Worm (Caenorhabditis elegans) whole organism, L1 larva: ENCODE results near the gene nhr-211.

ENCODE experiments used
- C16A3.4 ChIP-seq: fragments of 150-350 bp; optimal IDR thresholded peaks from 2 replicates; lab custom pipeline; 2014; ENCODE audit warnings: missing biosample characterization, missing genetic modification characterization
- aha-1 ChIP-seq: fragments of 150-350 bp; optimal IDR thresholded peaks from 2 replicates; lab custom pipeline; 2014; ENCODE audit warnings: missing biosample characterization, missing genetic modification characterization
- alr-1 ChIP-seq: fragments of 200-800 bp; sonication (Bioruptor generic); optimal IDR thresholded peaks from 2 replicates; lab custom pipeline; 2018; ENCODE audit warnings: borderline replicate concordance, mild to moderate bottlenecking, missing genetic modification characterization, missing compliant biosample characterization
- aly-2 ChIP-seq: fragments of 150-350 bp; optimal IDR thresholded peaks from 2 replicates; lab custom pipeline; 2014; ENCODE audit warnings: missing biosample characterization, missing genetic modification characterization
- ceh-90 ChIP-seq: sonication (generic microtip); optimal IDR thresholded peaks from 2 replicates; lab custom pipeline; 2016; ENCODE audit warnings: missing genetic modification characterization, missing compliant biosample characterization
- efl-1 ChIP-seq, 4 experiments: fragments of 150-350 bp; optimal IDR thresholded peaks in 3 of 4; peaks in 1 of 4; 1 replicate in 1 of 4; 2 replicates in 3 of 4; lab custom pipeline; 2014; ENCODE audit warnings: missing biosample characterization in 2 of 4, missing genetic modification characterization in 2 of 4, missing genetic modification reagents in 2 of 4
- egl-13 ChIP-seq: sonication (generic microtip); optimal IDR thresholded peaks from 2 replicates; lab custom pipeline; 2016; ENCODE audit warnings: missing genotype, missing genetic modification reagents, missing genetic modification characterization, missing compliant biosample characterization
- elt-3 ChIP-seq, 6 experiments: fragments of 150-350 bp in 1 of 6; sonication (generic microtip); optimal IDR thresholded peaks; 2 replicates each; lab custom pipeline; 2017 to 2018; ENCODE audit warnings: missing biosample characterization in 6 of 6, missing genetic modification characterization in 6 of 6, inconsistent platforms in 1 of 6
- ets-5 ChIP-seq: fragments of 200-800 bp; sonication (Bioruptor generic); IDR thresholded peaks from 2 replicates; pipeline ENCODE4 v1.3.6; 2022; ENCODE audit warnings: missing genetic modification characterization, missing compliant biosample characterization
- grh-1 ChIP-seq: fragments of 200-800 bp; sonication (Bioruptor generic); IDR thresholded peaks from 2 replicates; pipeline ENCODE4 v1.3.6; 2022; ENCODE audit warnings: missing genetic modification reagents, missing genetic modification characterization, missing compliant biosample characterization
- hpl-2 ChIP-seq: fragments of 150-350 bp; optimal IDR thresholded peaks from 2 replicates; lab custom pipeline; 2014; ENCODE audit warnings: missing biosample characterization, missing genetic modification reagents, missing genetic modification characterization
- irx-1 ChIP-seq: sonication (generic microtip); optimal IDR thresholded peaks from 2 replicates; lab custom pipeline; 2016; ENCODE audit warnings: missing genetic modification characterization, missing compliant biosample characterization
- jun-1 ChIP-seq: fragments of 150-350 bp; optimal IDR thresholded peaks from 2 replicates; lab custom pipeline; 2014; ENCODE audit warnings: missing biosample characterization, missing genetic modification reagents, missing genetic modification characterization
- lir-3 ChIP-seq: sonication (generic microtip); optimal IDR thresholded peaks from 2 replicates; lab custom pipeline; 2016; ENCODE audit warnings: mild to moderate bottlenecking, missing genetic modification characterization, moderate library complexity, missing compliant biosample characterization; ENCODE audit not compliant: poor library complexity
- lsy-2 ChIP-seq, 2 experiments: fragments of 150-350 bp; optimal IDR thresholded peaks; 2 replicates each; lab custom pipeline; 2014; ENCODE audit warnings: missing biosample characterization in 2 of 2, missing genetic modification characterization in 2 of 2
- nhr-11 ChIP-seq: fragments of 150-350 bp; optimal IDR thresholded peaks from 2 replicates; lab custom pipeline; 2014; ENCODE audit warnings: missing biosample characterization, missing genetic modification characterization
- nhr-20 ChIP-seq: sonication (generic microtip); optimal IDR thresholded peaks from 2 replicates; lab custom pipeline; 2016; ENCODE audit warnings: mild to moderate bottlenecking, missing genetic modification characterization, missing compliant biosample characterization
- nhr-237 ChIP-seq: fragments of 150-350 bp; optimal IDR thresholded peaks from 2 replicates; lab custom pipeline; 2014; ENCODE audit warnings: missing biosample characterization, missing genetic modification characterization
- nhr-71 ChIP-seq: sonication (generic microtip); optimal IDR thresholded peaks from 2 replicates; lab custom pipeline; 2016; ENCODE audit warnings: mild to moderate bottlenecking, missing genetic modification characterization, moderate library complexity, missing compliant biosample characterization
- nhr-77 ChIP-seq: fragments of 150-350 bp; optimal IDR thresholded peaks from 2 replicates; lab custom pipeline; 2014; ENCODE audit warnings: missing biosample characterization, missing genetic modification characterization
- nhr-85 ChIP-seq: sonication (generic microtip); peaks from one replicate; lab custom pipeline; 2016; ENCODE audit warnings: missing genetic modification characterization, inconsistent platforms, missing compliant biosample characterization
- pax-3 ChIP-seq: fragments of 200-800 bp; sonication (Bioruptor generic); optimal IDR thresholded peaks from 2 replicates; lab custom pipeline; 2018; ENCODE audit warnings: mild to moderate bottlenecking, missing genetic modification characterization, moderate library complexity, missing compliant biosample characterization
- pqm-1 ChIP-seq: sonication (generic microtip); optimal IDR thresholded peaks from 3 replicates; lab custom pipeline; 2017; ENCODE audit warnings: missing biosample characterization, missing genetic modification characterization
- skn-1 ChIP-seq: fragments of 150-350 bp; optimal IDR thresholded peaks from 2 replicates; lab custom pipeline; 2014; ENCODE audit warnings: missing biosample characterization, missing genetic modification characterization
- tbx-2 ChIP-seq: sonication (generic microtip); optimal IDR thresholded peaks from 2 replicates; lab custom pipeline; 2016; ENCODE audit warnings: missing genetic modification characterization, missing compliant biosample characterization
- tlp-1 ChIP-seq: fragments of 150-350 bp; optimal IDR thresholded peaks from 2 replicates; lab custom pipeline; 2014; ENCODE audit warnings: missing biosample characterization, missing genetic modification characterization
- unc-130 ChIP-seq: fragments of 150-350 bp; optimal IDR thresholded peaks from 2 replicates; lab custom pipeline; 2017; ENCODE audit warnings: missing biosample characterization, missing genetic modification characterization, inconsistent platforms
- unc-62 ChIP-seq: fragments of 150-350 bp; optimal IDR thresholded peaks from 2 replicates; lab custom pipeline; 2014; ENCODE audit warnings: missing biosample characterization, missing genetic modification reagents, missing genetic modification characterization

nhr-211 gene

DNA sequence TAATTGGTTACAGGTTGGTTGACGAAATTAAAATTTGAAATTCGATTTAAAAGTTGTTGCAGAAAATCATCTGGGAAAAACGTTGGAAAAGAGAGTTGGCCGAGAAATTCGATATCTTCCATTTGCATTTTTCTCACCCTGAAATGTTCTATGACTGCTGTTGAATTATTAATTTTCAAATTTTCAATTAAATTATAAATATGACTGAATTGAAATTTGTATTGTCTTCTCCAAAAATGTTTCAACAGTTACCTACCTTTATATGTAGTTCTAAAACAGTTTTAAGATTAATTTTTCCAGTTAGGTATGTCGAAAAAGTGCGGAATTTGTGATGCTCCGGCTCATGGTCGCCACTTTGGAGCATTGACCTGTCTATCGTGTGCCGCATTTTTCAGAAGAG, at the start of gene nhr-211:
TSS of gene nhr-211 (plus strand) at position 301 of the 400 bp plus-strand sequence.
- TF ChIP-seq egl-13 (tag; lab: Kevin White, UChicago) (no peak), aly-2 (tag; lab: Kevin White, UChicago) (no peak), aha-1 (tag; lab: Kevin White, UChicago) (no peak), nhr-237 (tag; lab: Kevin White, UChicago) (no peak), pax-3 (tag; lab: Kevin White, UChicago) (no peak), tlp-1 (no peak), nhr-11 (tag; lab: Kevin White, UChicago) (no peak), grh-1 (GFP tag; lab: Robert Waterston, UW) (no peak), ceh-90 (tag; lab: Kevin White, UChicago) (no peak), unc-62 (no peak)

DNA sequence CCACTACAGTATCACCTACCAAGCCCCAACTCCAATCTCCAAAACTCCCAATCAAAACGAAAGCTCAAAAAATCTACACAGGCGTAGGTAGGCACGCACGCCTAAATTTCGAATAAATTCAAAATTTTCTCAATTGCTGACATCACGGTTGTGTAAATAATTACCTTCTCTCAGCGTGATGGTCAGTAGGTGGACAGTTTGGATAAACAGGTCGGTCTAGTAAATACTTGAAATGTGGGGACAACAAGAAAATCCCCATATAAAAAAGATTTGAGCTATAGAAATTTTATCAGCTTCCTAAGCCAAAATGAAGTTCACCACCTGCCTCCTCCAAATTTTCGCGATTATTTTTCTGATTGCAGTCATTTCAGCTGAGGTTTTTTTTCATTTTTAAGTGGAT, 48.7 kb upstream of the nhr-211 start, which contains the start of gene B0554.1:
TSS of gene B0554.1 (plus strand) at position 301 of the 400 bp plus-strand sequence.
- TF ChIP-seq alr-1, result no peak
- no peak for TF ChIP-seq elt-3 (tag; optimal IDR thresholded peaks at IDR 0.05; lab: Kevin White, UChicago)
- TF ChIP-seq nhr-85, result no peak
- no peak for TF ChIP-seq ceh-90 (tag; lab: Kevin White, UChicago)
- no peak for TF ChIP-seq skn-1 (tag; lab: Kevin White, UChicago)
- TF ChIP-seq nhr-20 (tag; lab: Kevin White, UChicago), result no peak
- no peak for TF ChIP-seq ets-5 (GFP tag; lab: Robert Waterston, UW)
- TF ChIP-seq jun-1, result no peak
- TF ChIP-seq pqm-1 (tag; lab: Kevin White, UChicago), result no peak
- no peak for TF ChIP-seq nhr-77
- TF ChIP-seq irx-1 (tag; lab: Kevin White, UChicago), result no peak

- no peak for TF ChIP-seq nhr-71 (tag; lab: Kevin White, UChicago)
- no peak for TF ChIP-seq efl-1 (optimal IDR thresholded peaks at IDR 0.05; lab: Kevin White, UChicago)
- peak in 1 of 2 experiments; percentile 21 for TF ChIP-seq efl-1 (GFP tag; optimal IDR thresholded peaks at IDR 0.05 in 1 of 2; lab: Kevin White, UChicago)
Observed at ce11 chrV:439183-439749, 47.5 kb upstream of the nhr-211 start.

- no peak for TF ChIP-seq ceh-90 (tag; lab: Kevin White, UChicago)
Observed at ce11 chrV:440923-441322, 45.9 kb upstream of the nhr-211 start, which contains the start of gene B0554.7. Gene B0554.7, minus strand, starts transcription at chrV:441023.

- TF ChIP-seq hpl-2 (GFP tag; lab: Kevin White, UChicago) (no peak), lsy-2 (tag; optimal IDR thresholded peaks at IDR 0.05; lab: Kevin White, UChicago) (no peak)
Observed at ce11 chrV:443193-443592, 43.6 kb upstream of the nhr-211 start, which contains the start of gene srh-33. Gene srh-33, minus strand, starts transcription at chrV:443293.

ce11 chrV:446574-446973, 40.2 kb upstream of the nhr-211 start, which contains the start of gene srh-34:
Gene srh-34, minus strand, starts transcription at chrV:446674.
- TF ChIP-seq C16A3.4 (tag; lab: Kevin White, UChicago) (no peak), tbx-2 (tag; lab: Kevin White, UChicago) (no peak), lir-3 (no peak), grh-1 (GFP tag; lab: Robert Waterston, UW) (no peak), hpl-2 (GFP tag; lab: Kevin White, UChicago) (no peak), elt-3 (tag; optimal IDR thresholded peaks at IDR 0.05; lab: Kevin White, UChicago) (no peak)
- TF ChIP-seq, all 84 proteins: peak for 0

DNA sequence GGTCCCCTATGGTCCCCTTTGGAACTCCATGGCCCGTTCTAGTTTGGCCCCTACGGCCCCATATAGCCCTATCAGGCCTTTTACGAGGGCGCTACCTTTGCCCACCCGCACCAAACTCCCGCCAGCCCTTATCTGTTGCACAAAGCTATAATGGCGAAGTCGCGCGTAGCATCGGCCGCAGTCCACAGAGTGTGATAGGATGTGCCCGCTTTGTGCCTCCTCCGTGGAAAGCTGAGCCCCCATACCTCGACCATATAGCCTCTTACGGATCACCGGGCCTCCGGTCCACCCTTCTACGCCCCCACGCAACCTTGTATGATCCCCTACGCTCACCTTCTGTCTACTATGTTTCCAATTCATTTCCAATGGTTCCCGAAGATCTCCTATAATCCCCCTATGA, 39.8 kb upstream of the nhr-211 start:
- peak; percentile 8 for TF ChIP-seq nhr-85
- TF ChIP-seq alr-1, result no peak

DNA sequence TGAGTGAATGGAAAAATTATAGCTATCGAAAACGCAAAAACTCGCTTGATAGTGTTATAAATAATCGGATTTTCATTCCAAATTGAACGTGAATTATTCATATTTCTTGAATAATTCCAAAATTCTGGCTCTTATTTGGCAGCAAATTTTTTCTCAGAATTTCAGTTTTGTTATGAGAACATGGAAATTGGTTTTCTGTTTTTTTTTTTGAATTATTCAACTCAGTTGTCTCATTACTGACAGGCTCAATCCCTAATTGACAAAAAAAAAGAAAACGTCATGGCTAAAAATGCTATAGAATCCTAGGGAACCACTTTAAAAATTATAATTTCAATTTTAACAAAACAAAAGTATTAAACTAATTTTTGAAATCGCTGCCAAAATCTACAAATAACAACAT, 37.7 kb upstream of the nhr-211 start, which contains the start of gene srh-35:
TSS of gene srh-35 (minus strand) at position 101 of the 400 bp plus-strand sequence.
- TF ChIP-seq ceh-90 (tag; lab: Kevin White, UChicago), result no peak
- TF ChIP-seq nhr-85, result peak; percentile 10
- TF ChIP-seq unc-130 (tag; lab: Kevin White, UChicago), result no peak
- TF ChIP-seq, all 84 proteins: peak for 1
